Worm (Caenorhabditis elegans): ENCODE results near the gene F57F4.2.
A peak's percentile ranks its signal among the peaks of the same experiment; 100 is the strongest.

The F57F4.2 gene

ce11 chrV:6414469-6414868 is 24.9 kb upstream of the F57F4.2 start:
- no peak for TF ChIP-seq ceh-9 (tag; optimal IDR thresholded peaks at IDR 0.05)
- no peak for TF ChIP-seq ahr-1 (tag; optimal IDR thresholded peaks at IDR 0.05)
- TF ChIP-seq che-1 (tag; optimal IDR thresholded peaks at IDR 0.05): no peak
- no peak for TF ChIP-seq fkh-10 (GFP tag; optimal IDR thresholded peaks at IDR 0.05)
- no peak for TF ChIP-seq dve-1 (tag; optimal IDR thresholded peaks at IDR 0.05)
- no peak for TF ChIP-seq ttx-3 (tag; optimal IDR thresholded peaks at IDR 0.05)
- TF ChIP-seq hlh-30 (tag; optimal IDR thresholded peaks at IDR 0.05; ENCODE audit: insufficient read depth): no peak
- no peak for TF ChIP-seq K02D7.2 (tag; optimal IDR thresholded peaks at IDR 0.05)
- TF ChIP-seq C08G9.2 (tag; optimal IDR thresholded peaks at IDR 0.05): no peak
- no peak for TF ChIP-seq ref-2 (tag; optimal IDR thresholded peaks at IDR 0.05)
- no peak for TF ChIP-seq hlh-15 (tag; optimal IDR thresholded peaks at IDR 0.05)
- no peak for TF ChIP-seq hlh-13 (GFP tag; optimal IDR thresholded peaks at IDR 0.05)
- TF ChIP-seq ztf-16 (tag; optimal IDR thresholded peaks at IDR 0.05): no peak

- TF ChIP-seq elt-2 (tag; optimal IDR thresholded peaks at IDR 0.05) (peak; percentile 54), odd-2 (tag; optimal IDR thresholded peaks at IDR 0.05) (no peak)
Observed at ce11 chrV:6413057-6413456, 23.5 kb upstream of the F57F4.2 start.

ce11 chrV:6411161-6411560 is 21.6 kb upstream of the F57F4.2 start:
- TF ChIP-seq unc-86 (tag; optimal IDR thresholded peaks at IDR 0.05) (no peak), elt-2 (tag; optimal IDR thresholded peaks at IDR 0.05) (peak; percentile 24)

ce11 chrV:6408733-6409227 is 19.2 kb upstream of the F57F4.2 start, which contains the start of gene bcf-1:
bcf-1 (minus strand) TSS chrV:6408783.
- TF ChIP-seq K02D7.2 (tag; optimal IDR thresholded peaks at IDR 0.05) (no peak), nhr-11 (tag; optimal IDR thresholded peaks at IDR 0.05) (no peak), ceh-30 (tag; optimal IDR thresholded peaks at IDR 0.05) (no peak), unc-86 (tag; optimal IDR thresholded peaks at IDR 0.05) (no peak), pros-1 (tag; optimal IDR thresholded peaks at IDR 0.05) (no peak), T23F11.4 (GFP tag; optimal IDR thresholded peaks at IDR 0.05) (no peak), eyg-1 (tag; optimal IDR thresholded peaks at IDR 0.05) (no peak), ceh-45 (GFP tag; IDR thresholded peaks at IDR 0.05) (no peak), zip-5 (tag; optimal IDR thresholded peaks at IDR 0.05) (no peak), hlh-15 (tag; optimal IDR thresholded peaks at IDR 0.05) (no peak), pha-4 (tag; optimal IDR thresholded peaks at IDR 0.05) (no peak), nhr-232 (tag; optimal IDR thresholded peaks at IDR 0.05) (no peak), gmeb-2 (tag; optimal IDR thresholded peaks at IDR 0.05) (no peak), hlh-6 (tag; optimal IDR thresholded peaks at IDR 0.05) (no peak), Y22D7AL.16 (tag; optimal IDR thresholded peaks at IDR 0.05) (no peak)

ce11 chrV:6407587-6407986 is 18.1 kb upstream of the F57F4.2 start:
- peak; percentile 13 for TF ChIP-seq elt-2 (tag; optimal IDR thresholded peaks at IDR 0.05)
- TF ChIP-seq hlh-6 (tag; optimal IDR thresholded peaks at IDR 0.05): no peak

ce11 chrV:6400950-6401551 is 11.5 kb upstream of the F57F4.2 start:
- TF ChIP-seq ceh-30 (tag; optimal IDR thresholded peaks at IDR 0.05) (no peak), pqm-1 (tag; optimal IDR thresholded peaks at IDR 0.05) (no peak), C08G9.2 (tag; optimal IDR thresholded peaks at IDR 0.05) (no peak), elt-4 (tag; optimal IDR thresholded peaks at IDR 0.05) (no peak), hlh-8 (tag; optimal IDR thresholded peaks at IDR 0.05) (no peak), ceh-9 (tag; optimal IDR thresholded peaks at IDR 0.05) (no peak), K02D7.2 (tag; optimal IDR thresholded peaks at IDR 0.05) (no peak), syd-9 (tag; optimal IDR thresholded peaks at IDR 0.05) (no peak), ceh-45 (GFP tag; IDR thresholded peaks at IDR 0.05) (no peak), lim-6 (tag; optimal IDR thresholded peaks at IDR 0.05) (no peak), gmeb-2 (tag; optimal IDR thresholded peaks at IDR 0.05) (no peak), nhr-232 (tag; optimal IDR thresholded peaks at IDR 0.05) (no peak)

Data from whole organism, late embryonic.